Fruit fly (Drosophila melanogaster): ENCODE results near the gene Gorab.

Gorab gene

dm6 chr3L:17399014-17399413 is 29.6 kb downstream of the Gorab start:
- no peak for TF ChIP-seq Myc (optimal IDR thresholded peaks at IDR 0.05)
- no peak for TF ChIP-seq Sin3A (optimal IDR thresholded peaks at IDR 0.05)
- TF ChIP-seq ttk (optimal IDR thresholded peaks at IDR 0.05) = no peak
- no peak for TF ChIP-seq insv (optimal IDR thresholded peaks at IDR 0.05)
- TF ChIP-seq h (optimal IDR thresholded peaks at IDR 0.05) = no peak
- no peak for TF ChIP-seq psq (optimal IDR thresholded peaks at IDR 0.05)

- TF ChIP-seq Sin3A (optimal IDR thresholded peaks at IDR 0.05) = no peak
- no peak for TF ChIP-seq Myc (optimal IDR thresholded peaks at IDR 0.05)
- TF ChIP-seq h (optimal IDR thresholded peaks at IDR 0.05) = no peak
- no peak for TF ChIP-seq insv (optimal IDR thresholded peaks at IDR 0.05)
- TF ChIP-seq psq (optimal IDR thresholded peaks at IDR 0.05) = no peak
- TF ChIP-seq ttk (optimal IDR thresholded peaks at IDR 0.05) = no peak
Observed at dm6 chr3L:17394435-17395017, 34.1 kb downstream of the Gorab start.

- TF ChIP-seq insv (optimal IDR thresholded peaks at IDR 0.05) (no peak), ttk (optimal IDR thresholded peaks at IDR 0.05) (no peak), h (optimal IDR thresholded peaks at IDR 0.05) (no peak), Sin3A (optimal IDR thresholded peaks at IDR 0.05) (no peak), psq (optimal IDR thresholded peaks at IDR 0.05) (no peak), Myc (optimal IDR thresholded peaks at IDR 0.05) (no peak)
Observed at dm6 chr3L:17393098-17393497, 35.5 kb downstream of the Gorab start.

dm6 chr3L:17392412-17392811 is 36.2 kb downstream of the Gorab start:
- TF ChIP-seq ttk (optimal IDR thresholded peaks at IDR 0.05) = no peak
- no peak for TF ChIP-seq h (optimal IDR thresholded peaks at IDR 0.05)
- TF ChIP-seq Sin3A (optimal IDR thresholded peaks at IDR 0.05) = no peak
- TF ChIP-seq psq (optimal IDR thresholded peaks at IDR 0.05) = no peak
- no peak for TF ChIP-seq insv (optimal IDR thresholded peaks at IDR 0.05)
- no peak for TF ChIP-seq Myc (optimal IDR thresholded peaks at IDR 0.05)

dm6 chr3L:17391132-17391531 is 37.5 kb downstream of the Gorab start:
- no peak for TF ChIP-seq psq (optimal IDR thresholded peaks at IDR 0.05)

dm6 chr3L:17388895-17389294 is 39.7 kb downstream of the Gorab start, which contains the start of gene CG13731:
Gene CG13731 (minus strand): TSS chr3L:17388956.
- TF ChIP-seq insv (optimal IDR thresholded peaks at IDR 0.05) (no peak), h (optimal IDR thresholded peaks at IDR 0.05) (no peak), ttk (optimal IDR thresholded peaks at IDR 0.05) (no peak), psq (optimal IDR thresholded peaks at IDR 0.05) (no peak), Sin3A (optimal IDR thresholded peaks at IDR 0.05) (no peak), Myc (optimal IDR thresholded peaks at IDR 0.05) (no peak)

- TF ChIP-seq h (optimal IDR thresholded peaks at IDR 0.05) (no peak), ttk (optimal IDR thresholded peaks at IDR 0.05) (no peak), psq (optimal IDR thresholded peaks at IDR 0.05) (no peak), insv (optimal IDR thresholded peaks at IDR 0.05) (no peak), Sin3A (optimal IDR thresholded peaks at IDR 0.05) (no peak), Myc (optimal IDR thresholded peaks at IDR 0.05) (no peak)
Observed at dm6 chr3L:17386612-17387382, 41.8 kb downstream of the Gorab start.

dm6 chr3L:17383714-17384113 is 44.9 kb downstream of the Gorab start:
- TF ChIP-seq insv (optimal IDR thresholded peaks at IDR 0.05) = no peak
- TF ChIP-seq ttk (optimal IDR thresholded peaks at IDR 0.05) = no peak
- no peak for TF ChIP-seq h (optimal IDR thresholded peaks at IDR 0.05)
- TF ChIP-seq psq (optimal IDR thresholded peaks at IDR 0.05) = no peak
- no peak for TF ChIP-seq Myc (optimal IDR thresholded peaks at IDR 0.05)
- TF ChIP-seq Sin3A (optimal IDR thresholded peaks at IDR 0.05) = no peak

- TF ChIP-seq insv (optimal IDR thresholded peaks at IDR 0.05) = no peak
- TF ChIP-seq Sin3A (optimal IDR thresholded peaks at IDR 0.05) = no peak
- TF ChIP-seq Myc (optimal IDR thresholded peaks at IDR 0.05) = no peak
- TF ChIP-seq psq (optimal IDR thresholded peaks at IDR 0.05) = no peak
- TF ChIP-seq h (optimal IDR thresholded peaks at IDR 0.05) = no peak
- TF ChIP-seq ttk (optimal IDR thresholded peaks at IDR 0.05) = no peak
Observed at dm6 chr3L:17383285-17383684, 45.4 kb downstream of the Gorab start.

dm6 chr3L:17382628-17383027 is 46.0 kb downstream of the Gorab start, which contains the start of gene CG13728:
Gene CG13728 (minus strand): TSS chr3L:17382728.
- TF ChIP-seq psq (optimal IDR thresholded peaks at IDR 0.05) (no peak), insv (optimal IDR thresholded peaks at IDR 0.05) (no peak), Myc (optimal IDR thresholded peaks at IDR 0.05) (no peak), Sin3A (optimal IDR thresholded peaks at IDR 0.05) (no peak), ttk (optimal IDR thresholded peaks at IDR 0.05) (no peak), h (optimal IDR thresholded peaks at IDR 0.05) (no peak)

- TF ChIP-seq h (optimal IDR thresholded peaks at IDR 0.05) = no peak
- TF ChIP-seq Sin3A (optimal IDR thresholded peaks at IDR 0.05) = no peak
- no peak for TF ChIP-seq insv (optimal IDR thresholded peaks at IDR 0.05)
- TF ChIP-seq psq (optimal IDR thresholded peaks at IDR 0.05) = no peak
- no peak for TF ChIP-seq ttk (optimal IDR thresholded peaks at IDR 0.05)
- no peak for TF ChIP-seq Myc (optimal IDR thresholded peaks at IDR 0.05)
Observed at dm6 chr3L:17381990-17382389, 46.6 kb downstream of the Gorab start.

- no peak for TF ChIP-seq psq (optimal IDR thresholded peaks at IDR 0.05)
- TF ChIP-seq ttk (optimal IDR thresholded peaks at IDR 0.05) = no peak
- no peak for TF ChIP-seq Sin3A (optimal IDR thresholded peaks at IDR 0.05)
- no peak for TF ChIP-seq h (optimal IDR thresholded peaks at IDR 0.05)
- no peak for TF ChIP-seq Myc (optimal IDR thresholded peaks at IDR 0.05)
- TF ChIP-seq insv (optimal IDR thresholded peaks at IDR 0.05) = no peak
Observed at dm6 chr3L:17379311-17379710, 49.3 kb downstream of the Gorab start, which contains the start of gene Cad74A. Gene Cad74A (minus strand): TSS chr3L:17379530.
